Fruit fly (Drosophila melanogaster): ENCODE measurements around the gene CG13361.
A peak's percentile ranks its signal among the peaks of the same experiment; 100 is the strongest.

Gene CG13361

DNA sequence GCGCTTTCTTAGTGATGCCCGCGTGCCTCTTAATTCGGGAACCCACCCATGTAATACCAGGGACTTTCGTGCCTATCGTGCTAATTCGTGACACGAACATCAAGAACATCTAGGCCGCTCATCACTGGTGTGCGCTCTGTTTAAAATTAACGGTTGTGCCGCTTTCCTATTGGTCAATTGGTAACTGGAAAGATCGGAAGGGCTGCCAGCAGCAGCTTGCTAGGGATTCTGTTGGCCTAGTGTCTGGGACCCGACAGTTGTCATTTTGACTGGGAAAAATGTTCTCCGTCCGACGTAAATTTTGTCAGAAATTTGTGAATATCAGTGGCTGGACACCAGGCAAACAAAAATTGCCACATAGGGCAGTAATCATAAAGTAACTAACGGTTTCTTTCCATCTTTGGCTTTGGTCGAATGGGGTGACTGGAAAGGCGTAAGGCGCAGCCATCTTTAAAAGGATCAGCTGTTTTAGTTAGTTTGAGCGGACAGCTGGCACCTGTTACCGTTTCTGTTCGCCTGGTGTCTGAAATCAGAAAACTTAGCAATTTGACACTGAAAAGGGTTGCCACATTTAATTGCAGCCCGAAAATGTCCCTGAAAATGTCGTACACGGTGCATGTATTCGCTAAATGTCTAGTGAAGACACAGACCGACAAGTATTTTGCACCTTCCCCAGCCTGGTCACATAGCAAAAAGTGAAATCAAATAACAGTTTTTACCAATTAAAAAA lies 5.6 kb upstream of the CG13361 start, which contains the start of gene CG5273 (continued):
- peak; percentile 7 for TF ChIP-seq CG7839 (tag; optimal IDR thresholded peaks at IDR 0.05)
- no peak for TF ChIP-seq ab (GFP tag; optimal IDR thresholded peaks at IDR 0.05)
- peak; percentile 54 for TF ChIP-seq CHES-1-like (GFP tag; optimal IDR thresholded peaks at IDR 0.05)
- peak; percentile 97 for TF ChIP-seq bbx (GFP tag; IDR thresholded peaks at IDR 0.05; ENCODE audit: partially characterized antibody)
- no peak for TF ChIP-seq CG7271 (tag; optimal IDR thresholded peaks at IDR 0.05)
- peak; percentile 91 for TF ChIP-seq Bgb (GFP tag; IDR thresholded peaks at IDR 0.05; ENCODE audit: partially characterized antibody)
- no peak for TF ChIP-seq CG12071 (GFP tag; optimal IDR thresholded peaks at IDR 0.05)
- TF ChIP-seq cad (GFP tag; optimal IDR thresholded peaks at IDR 0.05) = peak; percentile 54
- no peak for TF ChIP-seq H2.0 (GFP tag; IDR thresholded peaks at IDR 0.05)
- TF ChIP-seq btn (GFP tag; optimal IDR thresholded peaks at IDR 0.05) = no peak
- TF ChIP-seq CG8478 (optimal IDR thresholded peaks at IDR 0.05) = no peak
- no peak for TF ChIP-seq gem (tag; optimal IDR thresholded peaks at IDR 0.05)
- peak; percentile 53 for TF ChIP-seq sd (tag; optimal IDR thresholded peaks at IDR 0.05)
- TF ChIP-seq CG31224 (GFP tag; IDR thresholded peaks at IDR 0.05) = peak; percentile 98
- TF ChIP-seq CG13894 (tag; optimal IDR thresholded peaks at IDR 0.05) = peak; percentile 63
- peak; percentile 90 for TF ChIP-seq zen2 (GFP tag; IDR thresholded peaks at IDR 0.05; ENCODE audit: partially characterized antibody)
- TF ChIP-seq chif (GFP tag; optimal IDR thresholded peaks at IDR 0.05) = no peak
- TF ChIP-seq pzg (GFP tag; optimal IDR thresholded peaks at IDR 0.05) = peak; percentile 96
- TF ChIP-seq tio (GFP tag; optimal IDR thresholded peaks at IDR 0.05) = no peak
- TF ChIP-seq Sox102F (GFP tag; optimal IDR thresholded peaks at IDR 0.05) = no peak
- TF ChIP-seq CG13775 (GFP tag; optimal IDR thresholded peaks at IDR 0.05) = no peak
- no peak for TF ChIP-seq Eip74EF (GFP tag; optimal IDR thresholded peaks at IDR 0.05)
- no peak for TF ChIP-seq ATbp (GFP tag; optimal IDR thresholded peaks at IDR 0.05)
- TF ChIP-seq slou (GFP tag; optimal IDR thresholded peaks at IDR 0.05) = no peak
- no peak for TF ChIP-seq Ada2b (GFP tag; IDR thresholded peaks at IDR 0.05)
- peak; percentile 4 for TF ChIP-seq BtbVII (GFP tag; optimal IDR thresholded peaks at IDR 0.05)
- no peak for TF ChIP-seq CG12104 (GFP tag; optimal IDR thresholded peaks at IDR 0.05)
- peak; percentile 65 for TF ChIP-seq CG10267 (tag; optimal IDR thresholded peaks at IDR 0.05)
- no peak for TF ChIP-seq CG2889 (GFP tag; IDR thresholded peaks at IDR 0.05)
- no peak for TF ChIP-seq ssp (GFP tag; IDR thresholded peaks at IDR 0.05)
- TF ChIP-seq kni (GFP tag; optimal IDR thresholded peaks at IDR 0.05) = peak; percentile 100
- no peak for TF ChIP-seq crol (GFP tag; IDR thresholded peaks at IDR 0.05)
- TF ChIP-seq corto (GFP tag; optimal IDR thresholded peaks at IDR 0.05) = no peak
- no peak for TF ChIP-seq HmgD (GFP tag; optimal IDR thresholded peaks at IDR 0.05)
- TF ChIP-seq CG17802 (tag; optimal IDR thresholded peaks at IDR 0.05) = no peak
- no peak for TF ChIP-seq CG11695 (GFP tag; IDR thresholded peaks at IDR 0.05)
- TF ChIP-seq C15 (GFP tag; IDR thresholded peaks at IDR 0.05) = no peak
- peak; percentile 51; the same call in 1 of the 2 replicates for TF ChIP-seq Xrp1 (GFP tag; IDR thresholded peaks at IDR 0.05)
- peak; percentile 20; the same call in 1 of the 2 replicates for TF ChIP-seq sob (GFP tag; IDR thresholded peaks at IDR 0.05)
- TF ChIP-seq dan (GFP tag; IDR thresholded peaks at IDR 0.05) = no peak
- peak; percentile 28 for TF ChIP-seq Ets65A (GFP tag)
- TF ChIP-seq zen (tag; optimal IDR thresholded peaks at IDR 0.05) = peak; percentile 38
- peak; percentile 85 for TF ChIP-seq MESR4 (GFP tag; optimal IDR thresholded peaks at IDR 0.05)
- TF ChIP-seq ranshi (GFP tag; IDR thresholded peaks at IDR 0.05) = no peak
- no peak for TF ChIP-seq aop (GFP tag; IDR thresholded peaks at IDR 0.05)
- peak; percentile 73 for TF ChIP-seq NFAT (GFP tag; IDR thresholded peaks at IDR 0.05)
- peak; percentile 94 for TF ChIP-seq mld (GFP tag; IDR thresholded peaks at IDR 0.05; ENCODE audit: partially characterized antibody)
- TF ChIP-seq Hmr (GFP tag; optimal IDR thresholded peaks at IDR 0.05) = peak; percentile 78
- TF ChIP-seq Sry-β (GFP tag; optimal IDR thresholded peaks at IDR 0.05) = peak; percentile 95
- no peak for TF ChIP-seq CG12155 (GFP tag; optimal IDR thresholded peaks at IDR 0.05)

All from whole organism, embryonic.